Worm (Caenorhabditis elegans): ENCODE results near the gene iglr-2.

Gene iglr-2

DNA sequence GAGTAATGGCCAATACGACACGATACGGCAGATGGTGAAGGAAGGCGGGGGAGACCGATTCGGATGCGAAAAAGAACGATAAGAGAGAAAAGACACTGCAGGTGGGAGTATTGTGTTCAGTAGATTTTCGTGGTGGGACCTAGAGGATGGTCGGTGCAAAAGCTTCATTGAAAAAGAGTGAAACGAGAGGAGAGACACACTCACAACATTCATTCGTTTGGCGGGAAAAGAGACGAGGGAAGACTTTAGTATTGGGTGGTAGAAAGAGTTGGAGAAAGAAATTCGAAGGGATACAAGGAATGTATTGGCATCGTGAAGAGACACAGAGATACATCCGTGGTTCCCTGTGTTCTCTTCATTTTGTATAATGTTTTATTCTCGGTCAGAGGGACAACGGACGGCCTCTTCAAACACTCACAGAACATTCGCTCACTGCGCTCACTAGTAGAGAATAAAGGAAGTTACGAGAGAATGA is 25.3 kb upstream of the iglr-2 start (continued):
- TF ChIP-seq F13H6.1 (tag; optimal IDR thresholded peaks at IDR 0.05) (no peak), che-1 (tag; optimal IDR thresholded peaks at IDR 0.05) (peak; percentile 12), C08G9.2 (tag; optimal IDR thresholded peaks at IDR 0.05) (no peak), dmd-4 (tag; optimal IDR thresholded peaks at IDR 0.05; ENCODE audit: borderline replicate concordance) (no peak), nhr-232 (tag; optimal IDR thresholded peaks at IDR 0.05) (no peak), C38D4.7 (GFP tag; optimal IDR thresholded peaks at IDR 0.05) (no peak), sox-2 (GFP tag; IDR thresholded peaks at IDR 0.05) (no peak; the same call in 1 of the 2 replicates), ceh-6 (GFP tag; optimal IDR thresholded peaks at IDR 0.05) (no peak), tbx-7 (tag; optimal IDR thresholded peaks at IDR 0.05) (peak; percentile 37), unc-55 (GFP tag; optimal IDR thresholded peaks at IDR 0.05) (peak; percentile 14), hlh-15 (tag; optimal IDR thresholded peaks at IDR 0.05) (no peak), ceh-2 (tag; optimal IDR thresholded peaks at IDR 0.05) (peak; percentile 39), T23F11.4 (GFP tag; optimal IDR thresholded peaks at IDR 0.05) (no peak), elt-2 (tag; optimal IDR thresholded peaks at IDR 0.05) (peak; percentile 14), mec-3 (tag; optimal IDR thresholded peaks at IDR 0.05; ENCODE audit: borderline replicate concordance) (no peak), ttx-3 (tag; optimal IDR thresholded peaks at IDR 0.05) (no peak), fkh-6 (tag; optimal IDR thresholded peaks at IDR 0.05) (no peak), dve-1 (tag; optimal IDR thresholded peaks at IDR 0.05) (no peak)

DNA sequence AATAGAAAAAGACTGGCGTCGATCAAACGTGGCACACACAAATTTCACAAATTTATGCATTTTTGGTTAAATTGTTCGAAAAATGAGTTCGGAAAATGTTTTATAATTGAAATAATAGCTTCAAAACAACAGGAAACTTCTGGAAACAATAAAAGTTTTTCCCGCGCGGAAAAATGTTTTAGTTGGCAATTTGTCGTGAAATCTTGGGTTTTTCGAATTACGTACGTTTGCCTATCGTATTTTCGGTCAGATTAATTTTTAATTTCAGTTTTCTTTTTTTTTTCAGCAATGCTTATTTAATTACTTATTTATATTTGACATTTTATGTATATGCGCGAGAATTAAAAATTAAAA is 24.3 kb upstream of the iglr-2 start:
- no peak for TF ChIP-seq hlh-13 (GFP tag; optimal IDR thresholded peaks at IDR 0.05)
- no peak for TF ChIP-seq che-1 (tag; optimal IDR thresholded peaks at IDR 0.05)
- no peak for TF ChIP-seq K02D7.2 (tag; optimal IDR thresholded peaks at IDR 0.05)
- no peak for TF ChIP-seq ama-1 (optimal IDR thresholded peaks at IDR 0.05)
- TF ChIP-seq pha-4 (tag; optimal IDR thresholded peaks at IDR 0.05), result no peak
- no peak for TF ChIP-seq pag-3 (tag; optimal IDR thresholded peaks at IDR 0.05; ENCODE audit: borderline replicate concordance)
- no peak for TF ChIP-seq F13H6.1 (tag; optimal IDR thresholded peaks at IDR 0.05)
- no peak for TF ChIP-seq C08G9.2 (tag; optimal IDR thresholded peaks at IDR 0.05)
- TF ChIP-seq ceh-9 (tag; optimal IDR thresholded peaks at IDR 0.05), result no peak
- no peak for TF ChIP-seq ceh-34 (tag; optimal IDR thresholded peaks at IDR 0.05)
- TF ChIP-seq ztf-16 (tag; optimal IDR thresholded peaks at IDR 0.05), result no peak
- TF ChIP-seq ceh-45 (GFP tag; IDR thresholded peaks at IDR 0.05), result no peak
- no peak for TF ChIP-seq fax-1 (tag; optimal IDR thresholded peaks at IDR 0.05)
- no peak for TF ChIP-seq nhr-232 (tag; optimal IDR thresholded peaks at IDR 0.05)

DNA sequence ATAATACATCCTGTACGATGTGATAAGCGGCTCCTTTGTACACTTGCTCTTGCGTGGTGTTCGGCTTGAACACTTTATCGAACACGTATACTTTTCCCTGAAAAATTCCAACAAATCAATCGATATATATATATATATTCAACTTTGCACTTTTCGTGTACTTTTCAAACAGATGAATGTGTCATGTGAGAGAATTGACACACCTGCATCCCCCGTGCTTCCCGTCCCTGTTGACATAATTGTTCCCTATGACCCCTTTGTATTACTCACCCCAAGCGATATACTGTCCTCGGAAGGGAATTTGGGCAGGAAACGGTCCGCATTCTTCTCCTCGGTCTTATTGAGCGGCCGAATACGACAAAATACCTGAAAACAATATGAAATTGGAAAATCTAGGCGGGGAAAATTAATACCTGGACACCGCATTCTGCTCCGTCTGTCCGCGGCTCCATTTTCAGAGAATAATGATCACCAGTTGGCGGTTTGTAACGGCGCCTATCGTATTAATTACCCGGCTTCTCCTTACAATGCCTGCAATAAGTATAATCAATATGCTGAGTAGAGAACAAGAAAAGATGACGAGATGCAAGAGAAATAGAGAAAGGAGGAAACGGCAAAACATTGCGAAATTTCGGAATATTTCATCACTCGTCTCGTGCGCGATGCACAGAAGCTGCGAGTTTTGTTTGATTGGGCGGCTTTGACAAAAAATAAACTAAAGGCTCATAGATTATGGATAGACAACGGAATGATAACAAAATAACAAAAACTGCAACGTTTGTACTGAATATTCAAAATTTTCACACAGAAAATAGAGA is 23.7 kb upstream of the iglr-2 start, which contains the start of gene unc-116:
unc-116 (minus strand) TSS at position 531 of the 818 bp plus-strand sequence.
- TF ChIP-seq npax-4 (tag; optimal IDR thresholded peaks at IDR 0.05), result no peak
- TF ChIP-seq rnt-1 (tag; optimal IDR thresholded peaks at IDR 0.05), result no peak
- TF ChIP-seq syd-9 (tag; optimal IDR thresholded peaks at IDR 0.05), result no peak
- TF ChIP-seq ahr-1 (tag; optimal IDR thresholded peaks at IDR 0.05), result no peak
- peak; percentile 86 for TF ChIP-seq hlh-30 (tag; optimal IDR thresholded peaks at IDR 0.05; ENCODE audit: insufficient read depth)
- TF ChIP-seq sox-2 (GFP tag; IDR thresholded peaks at IDR 0.05), result peak; percentile 11; the same call in 1 of the 2 replicates
- no peak for TF ChIP-seq dmd-4 (tag; optimal IDR thresholded peaks at IDR 0.05; ENCODE audit: borderline replicate concordance)
- no peak for TF ChIP-seq ceh-18 (tag; optimal IDR thresholded peaks at IDR 0.05)
- TF ChIP-seq elt-4 (tag; optimal IDR thresholded peaks at IDR 0.05), result no peak
- TF ChIP-seq pax-1 (tag; optimal IDR thresholded peaks at IDR 0.05), result no peak
- no peak for TF ChIP-seq pha-4 (tag; optimal IDR thresholded peaks at IDR 0.05)
- no peak for TF ChIP-seq odd-2 (tag; optimal IDR thresholded peaks at IDR 0.05)
- no peak for TF ChIP-seq hlh-8 (tag; optimal IDR thresholded peaks at IDR 0.05)
- TF ChIP-seq fax-1 (tag; optimal IDR thresholded peaks at IDR 0.05), result no peak
- no peak for TF ChIP-seq T23F11.4 (GFP tag; optimal IDR thresholded peaks at IDR 0.05)
- no peak for TF ChIP-seq sdc-2 (tag; optimal IDR thresholded peaks at IDR 0.05)
- TF ChIP-seq nfya-1 (tag; optimal IDR thresholded peaks at IDR 0.05), result peak; percentile 20
- TF ChIP-seq che-1 (tag; optimal IDR thresholded peaks at IDR 0.05), result no peak
- no peak for TF ChIP-seq ceh-45 (GFP tag; IDR thresholded peaks at IDR 0.05)
- TF ChIP-seq mec-3 (tag; optimal IDR thresholded peaks at IDR 0.05; ENCODE audit: borderline replicate concordance), result no peak
- no peak for TF ChIP-seq madf-2 (tag; optimal IDR thresholded peaks at IDR 0.05)
- TF ChIP-seq nhr-11 (tag; optimal IDR thresholded peaks at IDR 0.05), result no peak
- TF ChIP-seq ttx-3 (tag; optimal IDR thresholded peaks at IDR 0.05), result no peak
- TF ChIP-seq unc-3 (GFP tag; conservative IDR thresholded peaks at IDR 0.05), result no peak
- TF ChIP-seq unc-3 (tag; optimal IDR thresholded peaks at IDR 0.05), result no peak
- peak; percentile 5 for TF ChIP-seq ceh-31 (tag; optimal IDR thresholded peaks at IDR 0.05)
- no peak for TF ChIP-seq pha-2 (tag; optimal IDR thresholded peaks at IDR 0.05)
- no peak for TF ChIP-seq sox-4 (tag; optimal IDR thresholded peaks at IDR 0.05)
- TF ChIP-seq elt-2 (tag; optimal IDR thresholded peaks at IDR 0.05), result no peak
